Fruit fly (Drosophila melanogaster) whole organism, embryonic: ENCODE data around the gene Acp63F.
A peak's percentile ranks its signal among the peaks of the same experiment; 100 is the strongest.

ENCODE experiments used
- Aef1 ChIP-seq: fragments of 200-800 bp; sonication (Bioruptor generic); IDR thresholded peaks from 3 replicates; pipeline ENCODE4 v1.3.6; 2022; ENCODE audit warnings: missing biosample characterization, missing genetic modification characterization
- Atf6 ChIP-seq: fragments of 200-800 bp; sonication (Bioruptor generic); IDR thresholded peaks from 2 replicates; pipeline ENCODE4 v1.3.6; 2022; ENCODE audit warnings: missing biosample characterization, missing genetic modification characterization
- B-H2 ChIP-seq: fragments of 200-800 bp; sonication (Bioruptor generic); optimal IDR thresholded peaks from 2 replicates; lab custom pipeline; 2018; ENCODE audit warnings: missing biosample characterization, mild to moderate bottlenecking, missing genetic modification characterization
- BEAF-32 ChIP-seq: fragments of 200-800 bp; sonication (Bioruptor generic); optimal IDR thresholded peaks from 3 replicates; lab custom pipeline; 2017; ENCODE audit warnings: missing biosample characterization, missing genetic modification characterization, mild to moderate bottlenecking, moderate library complexity, missing genetic modification reagents
- Blimp-1 ChIP-seq: fragments of 200-800 bp; sonication (Bioruptor generic); optimal IDR thresholded peaks from 3 replicates; lab custom pipeline; 2018; ENCODE audit warnings: missing biosample characterization, missing genetic modification characterization, mild to moderate bottlenecking, moderate library complexity, missing genetic modification reagents
- Bteb2 ChIP-seq: fragments of 200-800 bp; sonication (Bioruptor generic); optimal IDR thresholded peaks from 2 replicates; lab custom pipeline; 2016; ENCODE audit warnings: missing biosample characterization, missing genetic modification characterization
- C15 ChIP-seq: fragments of 200-800 bp; sonication (Bioruptor generic); IDR thresholded peaks from 3 replicates; pipeline ENCODE4 v1.3.6; 2022; ENCODE audit warnings: missing biosample characterization, missing genetic modification characterization
- CG1024 ChIP-seq: fragments of 200-800 bp; sonication (Bioruptor generic); IDR thresholded peaks from 2 replicates; pipeline ENCODE4 v1.3.6; 2022; ENCODE audit warnings: missing biosample characterization, missing genetic modification characterization
- CG10654 ChIP-seq: fragments of 200-800 bp; sonication (Bioruptor generic); optimal IDR thresholded peaks from 2 replicates; lab custom pipeline; 2016; ENCODE audit warnings: missing biosample characterization, missing genetic modification characterization
- CG10959 ChIP-seq: fragments of 200-800 bp; sonication (Bioruptor generic); IDR thresholded peaks from 2 replicates; pipeline ENCODE4 v1.3.6; 2022; ENCODE audit warnings: missing biosample characterization, missing genetic modification characterization
- CG14710 ChIP-seq: fragments of 200-800 bp; sonication (Bioruptor generic); optimal IDR thresholded peaks from 3 replicates; lab custom pipeline; 2019; ENCODE audit warnings: missing biosample characterization, mild to moderate bottlenecking, missing genetic modification characterization, moderate library complexity
- CG15514 ChIP-seq: fragments of 200-800 bp; sonication (Bioruptor generic); optimal IDR thresholded peaks from 3 replicates; lab custom pipeline; 2017; ENCODE audit warnings: missing biosample characterization, missing genetic modification characterization, mild to moderate bottlenecking, moderate library complexity, missing genetic modification reagents
- CG1603 ChIP-seq: fragments of 200-800 bp; sonication (Bioruptor generic); optimal IDR thresholded peaks from 2 replicates; lab custom pipeline; 2019; ENCODE audit warnings: missing biosample characterization, mild to moderate bottlenecking, missing genetic modification characterization, moderate library complexity
- CG17328 ChIP-seq: fragments of 200-800 bp; sonication (Bioruptor generic); IDR thresholded peaks from 2 replicates; pipeline ENCODE4 v1.3.6; 2022; ENCODE audit warnings: missing biosample characterization, missing genetic modification characterization
- CG17361 ChIP-seq: fragments of 200-800 bp; sonication (Bioruptor generic); IDR thresholded peaks from 3 replicates; pipeline ENCODE4 v1.3.6; 2022; ENCODE audit warnings: missing biosample characterization, missing genetic modification characterization
- CG18619 ChIP-seq: fragments of 200-800 bp; sonication (Bioruptor generic); optimal IDR thresholded peaks from 3 replicates; lab custom pipeline; 2017; ENCODE audit warnings: missing biosample characterization, mild to moderate bottlenecking, missing genetic modification characterization
- CG2875 ChIP-seq: fragments of 200-800 bp; sonication (Bioruptor generic); optimal IDR thresholded peaks from 2 replicates; lab custom pipeline; 2017; ENCODE audit warnings: missing biosample characterization, mild to moderate bottlenecking, missing genetic modification characterization, missing genetic modification reagents
- CG3163 ChIP-seq: fragments of 200-800 bp; sonication (Bioruptor generic); optimal IDR thresholded peaks from 3 replicates; lab custom pipeline; 2016; ENCODE audit warnings: missing biosample characterization, missing genetic modification characterization
- CG3407 ChIP-seq: fragments of 200-800 bp; sonication (Bioruptor generic); optimal IDR thresholded peaks from 2 replicates; lab custom pipeline; 2018; ENCODE audit warnings: missing biosample characterization, mild to moderate bottlenecking, missing genetic modification characterization
- CG4707 ChIP-seq: fragments of 200-800 bp; sonication (Bioruptor generic); optimal IDR thresholded peaks from 2 replicates; lab custom pipeline; 2018; ENCODE audit warnings: missing biosample characterization, mild to moderate bottlenecking, missing genetic modification characterization, moderate library complexity
- CG8281 ChIP-seq: fragments of 200-800 bp; sonication (Bioruptor generic); optimal IDR thresholded peaks from 2 replicates; lab custom pipeline; 2018; ENCODE audit warnings: missing biosample characterization, mild to moderate bottlenecking, missing genetic modification characterization, moderate library complexity
- D19B ChIP-seq: fragments of 200-800 bp; sonication (Bioruptor generic); optimal IDR thresholded peaks from 2 replicates; lab custom pipeline; 2017; ENCODE audit warnings: missing biosample characterization, mild to moderate bottlenecking, missing genetic modification characterization
- ERR ChIP-seq: fragments of 200-800 bp; sonication (Bioruptor generic); optimal IDR thresholded peaks from 2 replicates; lab custom pipeline; 2016; ENCODE audit warnings: missing biosample characterization, missing genetic modification characterization
- Elba2 ChIP-seq: fragments of 200-800 bp; sonication (Bioruptor generic); optimal IDR thresholded peaks from 3 replicates; lab custom pipeline; 2016; ENCODE audit warnings: missing biosample characterization, missing genetic modification characterization
- Ets65A ChIP-seq: fragments of 200-800 bp; sonication (Bioruptor generic); peaks from one replicate; lab custom pipeline; 2016; ENCODE audit warnings: missing biosample characterization, missing genetic modification characterization
- H15 ChIP-seq: fragments of 200-800 bp; sonication (Bioruptor generic); IDR thresholded peaks from 3 replicates; pipeline ENCODE4 v1.3.6; 2022; ENCODE audit warnings: missing biosample characterization, missing genetic modification characterization
- Kr ChIP-seq: fragments of 200-800 bp; sonication (Bioruptor generic); optimal IDR thresholded peaks from 2 replicates; lab custom pipeline; 2017; ENCODE audit warnings: missing biosample characterization, mild to moderate bottlenecking, missing genetic modification characterization
- Lhr ChIP-seq: fragments of 200-800 bp; sonication (Bioruptor generic); optimal IDR thresholded peaks from 3 replicates; lab custom pipeline; 2017; ENCODE audit warnings: mild to moderate bottlenecking, missing biosample characterization, missing genetic modification reagents, missing genetic modification characterization
- MBD-R2 ChIP-seq: fragments of 200-800 bp; sonication (Bioruptor generic); IDR thresholded peaks from 2 replicates; pipeline ENCODE4 v1.3.6; 2022; ENCODE audit warnings: missing biosample characterization, missing genetic modification characterization
- Med ChIP-seq: fragments of 200-800 bp; sonication (Bioruptor generic); peaks from one replicate; lab custom pipeline; 2016; ENCODE audit warnings: missing biosample characterization, missing genetic modification characterization, mild to moderate bottlenecking, inconsistent platforms, moderate library complexity
- Mes4 ChIP-seq: fragments of 200-800 bp; sonication (Bioruptor generic); optimal IDR thresholded peaks from 2 replicates; lab custom pipeline; 2016; ENCODE audit warnings: missing biosample characterization, missing genetic modification characterization
- Side ChIP-seq: fragments of 200-800 bp; sonication (Bioruptor generic); optimal IDR thresholded peaks from 2 replicates; lab custom pipeline; 2016; ENCODE audit warnings: missing biosample characterization, missing genetic modification characterization
- amos ChIP-seq: fragments of 200-800 bp; sonication (Bioruptor generic); IDR thresholded peaks from 2 replicates; pipeline ENCODE4 v1.3.6; 2022; ENCODE audit warnings: missing biosample characterization, missing genetic modification characterization; ENCODE audit not compliant: partially characterized antibody
- ap ChIP-seq: fragments of 200-800 bp; sonication (Bioruptor generic); IDR thresholded peaks from 2 replicates; pipeline ENCODE4 v1.3.6; 2022; ENCODE audit warnings: missing biosample characterization, missing genetic modification characterization
- bbx ChIP-seq: fragments of 200-800 bp; sonication (Bioruptor generic); IDR thresholded peaks from 2 replicates; pipeline ENCODE4 v1.3.6; 2022; ENCODE audit warnings: missing biosample characterization, missing genetic modification characterization; ENCODE audit not compliant: partially characterized antibody
- cato ChIP-seq: fragments of 200-800 bp; sonication (Bioruptor generic); optimal IDR thresholded peaks from 2 replicates; lab custom pipeline; 2016; ENCODE audit warnings: missing biosample characterization, missing genetic modification characterization, borderline replicate concordance
- cwo ChIP-seq: fragments of 200-800 bp; sonication (Bioruptor generic); optimal IDR thresholded peaks from 3 replicates; lab custom pipeline; 2017; ENCODE audit warnings: missing biosample characterization, missing genetic modification characterization, mild to moderate bottlenecking, moderate library complexity, missing genetic modification reagents
- da ChIP-seq: fragments of 200-800 bp; sonication (Bioruptor generic); optimal IDR thresholded peaks from 2 replicates; lab custom pipeline; 2016; ENCODE audit warnings: missing biosample characterization, missing genetic modification characterization
- dati ChIP-seq: fragments of 200-800 bp; sonication (Bioruptor generic); IDR thresholded peaks from 2 replicates; pipeline ENCODE4 v1.3.6; 2022; ENCODE audit warnings: missing biosample characterization, missing genetic modification characterization
- dmrt11E ChIP-seq: fragments of 200-800 bp; sonication (Bioruptor generic); optimal IDR thresholded peaks from 3 replicates; lab custom pipeline; 2018; ENCODE audit warnings: missing biosample characterization, mild to moderate bottlenecking, missing genetic modification characterization, moderate library complexity
- gem ChIP-seq: fragments of 200-800 bp; sonication (Bioruptor generic); optimal IDR thresholded peaks from 2 replicates; lab custom pipeline; 2019; ENCODE audit warnings: missing biosample characterization, mild to moderate bottlenecking, missing genetic modification characterization, moderate library complexity
- grau ChIP-seq: fragments of 200-800 bp; optimal IDR thresholded peaks from 3 replicates; lab custom pipeline; 2019; ENCODE audit warnings: missing biosample characterization, mild to moderate bottlenecking, missing genetic modification characterization, moderate library complexity
- her ChIP-seq: fragments of 200-800 bp; sonication (Bioruptor generic); optimal IDR thresholded peaks from 2 replicates; lab custom pipeline; 2016; ENCODE audit warnings: missing biosample characterization, missing genetic modification characterization
- rib ChIP-seq: fragments of 200-800 bp; sonication (Bioruptor generic); IDR thresholded peaks from 2 replicates; pipeline ENCODE4 v1.3.6; 2022; ENCODE audit warnings: missing biosample characterization, missing genetic modification characterization
- sens ChIP-seq: fragments of 200-800 bp; sonication (Bioruptor generic); peaks from one replicate; lab custom pipeline; 2016; ENCODE audit warnings: missing biosample characterization, missing genetic modification characterization
- sima ChIP-seq: fragments of 200-800 bp; sonication (Bioruptor generic); optimal IDR thresholded peaks from 2 replicates; lab custom pipeline; 2016; ENCODE audit warnings: missing biosample characterization, missing genetic modification characterization
- sug ChIP-seq: fragments of 200-800 bp; optimal IDR thresholded peaks from 2 replicates; lab custom pipeline; 2019; ENCODE audit warnings: missing biosample characterization, mild to moderate bottlenecking, missing genetic modification characterization, moderate library complexity
- tio ChIP-seq: fragments of 200-800 bp; sonication (Bioruptor generic); optimal IDR thresholded peaks from 2 replicates; lab custom pipeline; 2017; ENCODE audit warnings: missing biosample characterization, missing genetic modification characterization, inconsistent platforms
- trem ChIP-seq: fragments of 200-800 bp; optimal IDR thresholded peaks from 3 replicates; lab custom pipeline; 2019; ENCODE audit warnings: missing biosample characterization, mild to moderate bottlenecking, missing genetic modification characterization, moderate library complexity
- z ChIP-seq: fragments of 200-800 bp; sonication (Bioruptor generic); IDR thresholded peaks from 3 replicates; pipeline ENCODE4 v1.3.6; 2022; ENCODE audit warnings: missing biosample characterization, missing genetic modification characterization

Acp63F gene

DNA sequence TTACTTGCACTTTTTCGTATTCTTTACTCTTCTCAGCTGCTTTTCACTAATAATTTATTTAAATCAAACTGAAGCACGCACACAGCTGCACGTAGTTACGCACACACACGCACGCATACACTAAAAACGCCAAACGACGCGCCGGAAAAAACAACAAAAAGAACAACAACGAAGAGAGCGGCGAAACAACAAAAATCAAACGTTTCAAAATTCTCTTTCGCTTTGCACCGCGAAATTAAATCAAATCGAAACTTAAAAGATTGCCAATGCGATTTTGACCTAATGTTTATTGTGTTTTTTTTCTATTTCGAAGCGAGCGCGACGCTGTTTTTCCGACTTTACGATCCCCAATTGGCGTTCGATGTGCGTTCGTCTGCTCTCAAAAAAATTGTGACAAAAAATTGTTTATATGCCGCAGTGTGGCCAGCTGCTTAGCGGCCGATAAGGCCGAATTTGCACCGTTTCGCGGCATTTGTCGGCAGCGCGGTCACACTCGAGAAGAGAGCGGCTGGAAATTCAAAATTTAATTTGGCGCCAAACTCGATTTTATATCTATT is 28.5 kb downstream of the Acp63F start (continued):
- TF ChIP-seq ERR (GFP tag; lab: Kevin White, UChicago) = no peak
- TF ChIP-seq Side (GFP tag; lab: Kevin White, UChicago) = peak; percentile 11
- peak; percentile 58 for TF ChIP-seq CG15514 (GFP tag; lab: Kevin White, UChicago)
- TF ChIP-seq Kr (GFP tag; lab: Kevin White, UChicago) = no peak
- TF ChIP-seq Aef1 (GFP tag; lab: Robert Waterston, UW) = peak; percentile 44; the same call in 1 of the 3 replicates
- no peak for TF ChIP-seq rib (GFP tag; lab: Robert Waterston, UW)
- peak; percentile 43 for TF ChIP-seq CG4707 (GFP tag; lab: Kevin White, UChicago)
- TF ChIP-seq dati = no peak
- peak; percentile 50 for TF ChIP-seq grau (tag; lab: Kevin White, UChicago)
- no peak for TF ChIP-seq CG1024 (GFP tag; lab: Robert Waterston, UW)
- peak; percentile 92 for TF ChIP-seq Med
- TF ChIP-seq Lhr (GFP tag; lab: Kevin White, UChicago) = peak; percentile 79
- no peak for TF ChIP-seq dmrt11E (tag; lab: Kevin White, UChicago)
- TF ChIP-seq z (GFP tag; lab: Robert Waterston, UW) = peak; percentile 44; the same call in 1 of the 3 replicates
- no peak for TF ChIP-seq D19B (GFP tag; lab: Kevin White, UChicago)
- TF ChIP-seq H15 = no peak
- TF ChIP-seq Ets65A (GFP tag; lab: Kevin White, UChicago) = no peak
- no peak for TF ChIP-seq cato (GFP tag; lab: Kevin White, UChicago)
- TF ChIP-seq CG1603 (tag; lab: Kevin White, UChicago) = peak; percentile 77
- TF ChIP-seq CG10654 = no peak
- TF ChIP-seq CG3407 (GFP tag; lab: Kevin White, UChicago) = peak; percentile 25
- TF ChIP-seq CG17328 (GFP tag; lab: Robert Waterston, UW) = peak; percentile 36; the same call in 1 of the 2 replicates
- peak; percentile 21 for TF ChIP-seq CG14710 (tag; lab: Kevin White, UChicago)
- peak; percentile 37 for TF ChIP-seq B-H2
- TF ChIP-seq gem = no peak
- TF ChIP-seq Mes4 = peak; percentile 49
- TF ChIP-seq Elba2 (GFP tag; lab: Kevin White, UChicago) = peak; percentile 42
- peak; percentile 55 for TF ChIP-seq trem
- peak; percentile 52 for TF ChIP-seq CG3163 (GFP tag; lab: Kevin White, UChicago)
- TF ChIP-seq sima = no peak
- TF ChIP-seq cwo (GFP tag; lab: Kevin White, UChicago) = no peak
- TF ChIP-seq CG10959 = no peak
- TF ChIP-seq Bteb2 = no peak
- no peak for TF ChIP-seq Blimp-1 (GFP tag; lab: Kevin White, UChicago)
- no peak for TF ChIP-seq C15 (GFP tag; lab: Robert Waterston, UW)
- TF ChIP-seq bbx = peak; percentile 52; the same call in 1 of the 2 replicates
- 0 out of 3 replicates have a peak, but pooled peaks have one; percentile 9 for TF ChIP-seq CG17361 (GFP tag; lab: Robert Waterston, UW)
- peak; percentile 48 for TF ChIP-seq BEAF-32 (GFP tag; lab: Kevin White, UChicago)
- TF ChIP-seq CG2875 = no peak
- TF ChIP-seq ap (GFP tag; lab: Robert Waterston, UW) = no peak
- TF ChIP-seq Atf6 (GFP tag; lab: Robert Waterston, UW) = no peak
- peak; percentile 16 for TF ChIP-seq her (GFP tag; lab: Kevin White, UChicago)
- TF ChIP-seq amos (GFP tag; lab: Robert Waterston, UW) = peak; percentile 55; the same call in 1 of the 2 replicates
- no peak for TF ChIP-seq tio
- TF ChIP-seq sens (GFP tag; lab: Kevin White, UChicago) = peak; percentile 64
- no peak for TF ChIP-seq da
- TF ChIP-seq sug (tag; lab: Kevin White, UChicago) = peak; percentile 27
- TF ChIP-seq MBD-R2 (GFP tag; lab: Robert Waterston, UW) = no peak; the same call in 1 of the 2 replicates
- no peak for TF ChIP-seq CG8281
- TF ChIP-seq CG18619 = peak; percentile 12
